Worm (Caenorhabditis elegans) whole organism, L1 larva: ENCODE measurements around the gene ins-35.

ENCODE experiments used
- C16A3.4 ChIP-seq: fragments of 150-350 bp; optimal IDR thresholded peaks from 2 replicates; lab custom pipeline; 2014; ENCODE audit warnings: missing biosample characterization, missing genetic modification characterization
- F16B12.6 ChIP-seq: fragments of 150-350 bp; optimal IDR thresholded peaks from 2 replicates; lab custom pipeline; 2014; ENCODE audit warnings: missing biosample characterization, missing genetic modification characterization
- aha-1 ChIP-seq: fragments of 150-350 bp; optimal IDR thresholded peaks from 2 replicates; lab custom pipeline; 2014; ENCODE audit warnings: missing biosample characterization, missing genetic modification characterization
- alr-1 ChIP-seq: fragments of 200-800 bp; sonication (Bioruptor generic); optimal IDR thresholded peaks from 2 replicates; lab custom pipeline; 2018; ENCODE audit warnings: borderline replicate concordance, mild to moderate bottlenecking, missing genetic modification characterization, missing compliant biosample characterization
- aly-2 ChIP-seq: fragments of 150-350 bp; optimal IDR thresholded peaks from 2 replicates; lab custom pipeline; 2014; ENCODE audit warnings: missing biosample characterization, missing genetic modification characterization
- blmp-1 ChIP-seq: fragments of 150-350 bp; optimal IDR thresholded peaks from 2 replicates; lab custom pipeline; 2014; ENCODE audit warnings: missing biosample characterization, missing genetic modification characterization
- ceh-63 ChIP-seq: fragments of 200-800 bp; sonication (Bioruptor generic); optimal IDR thresholded peaks from 2 replicates; lab custom pipeline; 2018; ENCODE audit warnings: mild to moderate bottlenecking, missing genetic modification characterization, missing compliant biosample characterization
- ceh-82 ChIP-seq, 3 experiments: fragments of 150-350 bp in 1 of 3; sonication (generic microtip) in 2 of 3; optimal IDR thresholded peaks; 2 replicates each; lab custom pipeline; 2014 to 2017; ENCODE audit warnings: missing biosample characterization in 3 of 3, missing genetic modification characterization in 3 of 3
- ceh-88 ChIP-seq: fragments of 200-800 bp; sonication (Bioruptor generic); IDR thresholded peaks from 2 replicates; pipeline ENCODE4 v1.3.6; 2022; ENCODE audit warnings: missing genetic modification characterization, missing compliant biosample characterization
- ces-1 ChIP-seq: fragments of 150-350 bp; optimal IDR thresholded peaks from 2 replicates; lab custom pipeline; 2014; ENCODE audit warnings: missing biosample characterization, missing genetic modification reagents, missing genetic modification characterization
- dpl-1 ChIP-seq, 3 experiments: fragments of 150-350 bp in 2 of 3; sonication (generic microtip) in 1 of 3; optimal IDR thresholded peaks; 2 replicates each; lab custom pipeline; 2014 to 2017; ENCODE audit warnings: missing biosample characterization in 3 of 3, missing genetic modification characterization in 3 of 3, missing genetic modification reagents in 3 of 3
- dsc-1 ChIP-seq: sonication (generic microtip); optimal IDR thresholded peaks from 2 replicates; lab custom pipeline; 2016; ENCODE audit warnings: mild to moderate bottlenecking, missing genetic modification characterization, missing compliant biosample characterization
- efl-1 ChIP-seq, 4 experiments: fragments of 150-350 bp; optimal IDR thresholded peaks in 3 of 4; peaks in 1 of 4; 1 replicate in 1 of 4; 2 replicates in 3 of 4; lab custom pipeline; 2014; ENCODE audit warnings: missing biosample characterization in 2 of 4, missing genetic modification characterization in 2 of 4, missing genetic modification reagents in 2 of 4
- efl-3 ChIP-seq: fragments of 200-800 bp; sonication (Bioruptor generic); optimal IDR thresholded peaks from 2 replicates; lab custom pipeline; 2018; ENCODE audit warnings: mild to moderate bottlenecking, missing genetic modification characterization, missing compliant biosample characterization
- egl-13 ChIP-seq: sonication (generic microtip); optimal IDR thresholded peaks from 2 replicates; lab custom pipeline; 2016; ENCODE audit warnings: missing genotype, missing genetic modification reagents, missing genetic modification characterization, missing compliant biosample characterization
- egl-27 ChIP-seq, 2 experiments: fragments of 150-350 bp in 1 of 2; sonication (generic microtip); optimal IDR thresholded peaks; 3 replicates each; lab custom pipeline; 2017 to 2018; ENCODE audit warnings: missing biosample characterization in 2 of 2, missing genetic modification characterization in 2 of 2, missing genetic modification reagents in 2 of 2
- elt-2 ChIP-seq: sonication (generic microtip); optimal IDR thresholded peaks from 2 replicates; lab custom pipeline; 2016; ENCODE audit warnings: missing genetic modification characterization, mild to moderate bottlenecking, inconsistent platforms, missing compliant biosample characterization, missing genetic modification reagents
- elt-3 ChIP-seq, 6 experiments: fragments of 150-350 bp in 1 of 6; sonication (generic microtip); optimal IDR thresholded peaks; 2 replicates each; lab custom pipeline; 2017 to 2018; ENCODE audit warnings: missing biosample characterization in 6 of 6, missing genetic modification characterization in 6 of 6, inconsistent platforms in 1 of 6
- fos-1 ChIP-seq: fragments of 150-350 bp; optimal IDR thresholded peaks from 2 replicates; lab custom pipeline; 2014; ENCODE audit warnings: missing biosample characterization, missing genetic modification characterization
- grh-1 ChIP-seq: fragments of 200-800 bp; sonication (Bioruptor generic); IDR thresholded peaks from 2 replicates; pipeline ENCODE4 v1.3.6; 2022; ENCODE audit warnings: missing genetic modification reagents, missing genetic modification characterization, missing compliant biosample characterization
- hlh-17 ChIP-seq: fragments of 200-800 bp; sonication (Bioruptor generic); optimal IDR thresholded peaks from 2 replicates; lab custom pipeline; 2018; ENCODE audit warnings: missing genetic modification characterization, mild to moderate bottlenecking, missing compliant biosample characterization, moderate library complexity, borderline replicate concordance
- hlh-4 ChIP-seq: sonication (generic microtip); optimal IDR thresholded peaks from 2 replicates; lab custom pipeline; 2016; ENCODE audit warnings: mild to moderate bottlenecking, missing genetic modification characterization, missing compliant biosample characterization
- irx-1 ChIP-seq: sonication (generic microtip); optimal IDR thresholded peaks from 2 replicates; lab custom pipeline; 2016; ENCODE audit warnings: missing genetic modification characterization, missing compliant biosample characterization
- jun-1 ChIP-seq: fragments of 150-350 bp; optimal IDR thresholded peaks from 2 replicates; lab custom pipeline; 2014; ENCODE audit warnings: missing biosample characterization, missing genetic modification reagents, missing genetic modification characterization
- lin-15B ChIP-seq: fragments of 150-350 bp; sonication (generic microtip); optimal IDR thresholded peaks from 3 replicates; lab custom pipeline; 2014; ENCODE audit warnings: missing biosample characterization, missing genetic modification characterization
- lin-35 ChIP-seq, 2 experiments: fragments of 150-350 bp; optimal IDR thresholded peaks; 2 replicates each; lab custom pipeline; 2014; ENCODE audit warnings: missing biosample characterization in 2 of 2, missing genetic modification characterization in 2 of 2, missing genetic modification reagents in 2 of 2
- lin-39 ChIP-seq: fragments of 150-350 bp; optimal IDR thresholded peaks from 2 replicates; lab custom pipeline; 2014; ENCODE audit warnings: missing biosample characterization, missing genetic modification reagents, missing genetic modification characterization
- lir-3 ChIP-seq: sonication (generic microtip); optimal IDR thresholded peaks from 2 replicates; lab custom pipeline; 2016; ENCODE audit warnings: mild to moderate bottlenecking, missing genetic modification characterization, moderate library complexity, missing compliant biosample characterization; ENCODE audit not compliant: poor library complexity
- mab-9 ChIP-seq: fragments of 200-800 bp; sonication (Bioruptor generic); IDR thresholded peaks from 2 replicates; pipeline ENCODE4 v1.3.6; 2022; ENCODE audit warnings: missing genetic modification reagents, missing genetic modification characterization, missing compliant biosample characterization
- mdl-1 ChIP-seq, 2 experiments: fragments of 150-350 bp; optimal IDR thresholded peaks; 2 replicates each; lab custom pipeline; 2014 to 2017; ENCODE audit warnings: missing biosample characterization in 2 of 2, missing genetic modification characterization in 2 of 2, inconsistent platforms in 1 of 2
- nhr-11 ChIP-seq: fragments of 150-350 bp; optimal IDR thresholded peaks from 2 replicates; lab custom pipeline; 2014; ENCODE audit warnings: missing biosample characterization, missing genetic modification characterization
- nhr-12 ChIP-seq: sonication (generic microtip); optimal IDR thresholded peaks from 2 replicates; lab custom pipeline; 2017; ENCODE audit warnings: missing biosample characterization, missing genetic modification characterization
- nhr-19 ChIP-seq: fragments of 200-800 bp; sonication (Bioruptor generic); conservative IDR thresholded peaks from 2 replicates; pipeline ENCODE4 v1.3.6; 2022; ENCODE audit warnings: missing genetic modification characterization, missing compliant biosample characterization
- nhr-20 ChIP-seq: sonication (generic microtip); optimal IDR thresholded peaks from 2 replicates; lab custom pipeline; 2016; ENCODE audit warnings: mild to moderate bottlenecking, missing genetic modification characterization, missing compliant biosample characterization
- nhr-47 ChIP-seq: sonication (generic microtip); optimal IDR thresholded peaks from 2 replicates; lab custom pipeline; 2016; ENCODE audit warnings: mild to moderate bottlenecking, missing genetic modification characterization, moderate library complexity, missing compliant biosample characterization
- nhr-76 ChIP-seq: sonication (generic microtip); optimal IDR thresholded peaks from 2 replicates; lab custom pipeline; 2017; ENCODE audit warnings: missing biosample characterization, missing genetic modification characterization
- nhr-77 ChIP-seq: fragments of 150-350 bp; optimal IDR thresholded peaks from 2 replicates; lab custom pipeline; 2014; ENCODE audit warnings: missing biosample characterization, missing genetic modification characterization
- nhr-90 ChIP-seq: sonication (generic microtip); optimal IDR thresholded peaks from 2 replicates; lab custom pipeline; 2016; ENCODE audit warnings: mild to moderate bottlenecking, missing genetic modification characterization, missing compliant biosample characterization; ENCODE audit not compliant: poor library complexity
- pag-3 ChIP-seq: sonication (generic microtip); optimal IDR thresholded peaks from 2 replicates; lab custom pipeline; 2017; ENCODE audit warnings: missing genetic modification characterization, mild to moderate bottlenecking, missing compliant biosample characterization, antibody characterized with exemption, borderline replicate concordance; ENCODE audit not compliant: insufficient read depth
- pqm-1 ChIP-seq: sonication (generic microtip); optimal IDR thresholded peaks from 3 replicates; lab custom pipeline; 2017; ENCODE audit warnings: missing biosample characterization, missing genetic modification characterization
- rnt-1 ChIP-seq: sonication (generic microtip); optimal IDR thresholded peaks from 2 replicates; lab custom pipeline; 2016; ENCODE audit warnings: mild to moderate bottlenecking, missing genetic modification characterization, moderate library complexity, missing compliant biosample characterization
- skn-1 ChIP-seq: fragments of 150-350 bp; optimal IDR thresholded peaks from 2 replicates; lab custom pipeline; 2014; ENCODE audit warnings: missing biosample characterization, missing genetic modification characterization
- sox-4 ChIP-seq: sonication (generic microtip); optimal IDR thresholded peaks from 2 replicates; lab custom pipeline; 2016; ENCODE audit warnings: missing genetic modification characterization, missing compliant biosample characterization
- sptf-1 ChIP-seq: fragments of 150-350 bp; optimal IDR thresholded peaks from 2 replicates; lab custom pipeline; 2014; ENCODE audit warnings: missing biosample characterization, missing genetic modification characterization
- sup-37 ChIP-seq: fragments of 200-800 bp; sonication (Bioruptor generic); optimal IDR thresholded peaks from 2 replicates; lab custom pipeline; 2018; ENCODE audit warnings: mild to moderate bottlenecking, missing genetic modification characterization, missing compliant biosample characterization
- swsn-7 ChIP-seq: sonication (generic microtip); optimal IDR thresholded peaks from 2 replicates; lab custom pipeline; 2016; ENCODE audit warnings: missing genetic modification characterization, missing compliant biosample characterization
- unc-30 ChIP-seq: sonication (generic microtip); optimal IDR thresholded peaks from 2 replicates; lab custom pipeline; 2017; ENCODE audit warnings: missing biosample characterization, missing genetic modification characterization
- vab-15 ChIP-seq: sonication (generic microtip); optimal IDR thresholded peaks from 2 replicates; lab custom pipeline; 2017; ENCODE audit warnings: missing genotype, mild to moderate bottlenecking, missing genetic modification characterization, missing compliant biosample characterization
- xbp-1 ChIP-seq: sonication (generic microtip); optimal IDR thresholded peaks from 2 replicates; lab custom pipeline; 2016; ENCODE audit warnings: missing genetic modification characterization, missing compliant biosample characterization
- zag-1 ChIP-seq: fragments of 150-350 bp; optimal IDR thresholded peaks from 2 replicates; lab custom pipeline; 2014; ENCODE audit warnings: missing biosample characterization, missing genetic modification characterization
- ztf-11 ChIP-seq, 2 experiments: sonication (generic microtip); optimal IDR thresholded peaks; 2 replicates each; lab custom pipeline; 2016 to 2017; ENCODE audit warnings: missing genetic modification characterization in 2 of 2, missing biosample characterization in 1 of 2, missing compliant biosample characterization in 1 of 2
- ztf-4 ChIP-seq: fragments of 150-350 bp; optimal IDR thresholded peaks from 2 replicates; lab custom pipeline; 2014; ENCODE audit warnings: missing biosample characterization, missing genetic modification characterization

Gene ins-35

DNA sequence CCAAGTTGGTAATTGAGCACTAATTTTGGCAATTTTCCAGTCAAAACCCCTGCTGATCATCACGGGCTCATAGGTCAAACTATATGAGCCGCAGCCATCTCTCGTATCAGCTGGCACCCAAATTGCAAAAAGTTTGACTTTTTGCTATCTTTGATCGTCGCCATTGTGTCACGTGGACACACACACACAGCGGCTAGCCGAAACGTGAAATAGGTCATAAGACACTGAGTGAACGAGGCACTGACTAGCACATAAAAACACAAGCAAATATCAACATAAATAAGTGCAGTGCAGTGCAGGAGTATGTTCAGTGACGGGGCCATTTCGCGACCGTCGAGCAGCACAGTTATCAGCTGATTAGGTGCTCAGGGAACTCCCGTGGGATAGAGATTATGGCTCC lies 43.4 kb downstream of the ins-35 start (continued):
- TF ChIP-seq aly-2 (tag; lab: Kevin White, UChicago) (no peak), nhr-90 (peak; percentile 63), dsc-1 (no peak), vab-15 (peak; percentile 42), ceh-82 (tag; optimal IDR thresholded peaks at IDR 0.05; lab: Kevin White, UChicago) (no peak), rnt-1 (tag; lab: Kevin White, UChicago) (peak; percentile 47), lin-39 (no peak), nhr-20 (peak; percentile 85), lin-35 (GFP tag; optimal IDR thresholded peaks at IDR 0.05; lab: Kevin White, UChicago) (peak in 1 of 2 experiments; percentile 83), sup-37 (GFP tag; lab: Kevin White, UChicago) (no peak), C16A3.4 (tag; lab: Kevin White, UChicago) (peak; percentile 72), efl-3 (GFP tag; lab: Kevin White, UChicago) (no peak), nhr-12 (tag; lab: Kevin White, UChicago) (no peak), ceh-88 (GFP tag; lab: Robert Waterston, UW) (peak; percentile 26; the same call in 1 of the 2 replicates), elt-2 (tag; lab: Kevin White, UChicago) (peak; percentile 93), fos-1 (tag; lab: Kevin White, UChicago) (peak; percentile 6), dpl-1 (GFP tag; optimal IDR thresholded peaks at IDR 0.05; lab: Kevin White, UChicago) (peak in 2 of 3 experiments; percentile 50 to 52), efl-1 (optimal IDR thresholded peaks at IDR 0.05; lab: Kevin White, UChicago) (peak; percentile 30 to 36), efl-1 (GFP tag; optimal IDR thresholded peaks at IDR 0.05 in 1 of 2; lab: Kevin White, UChicago) (peak; percentile 4 to 94), skn-1 (tag; lab: Kevin White, UChicago) (peak; percentile 37), pag-3 (tag; lab: Kevin White, UChicago) (no peak), xbp-1 (tag; lab: Kevin White, UChicago) (peak; percentile 38), F16B12.6 (tag; lab: Kevin White, UChicago) (no peak), grh-1 (GFP tag; lab: Robert Waterston, UW) (no peak), jun-1 (tag; lab: Kevin White, UChicago) (peak; percentile 72), irx-1 (tag; lab: Kevin White, UChicago) (peak; percentile 55), ces-1 (no peak), nhr-19 (peak; percentile 80), sox-4 (tag; lab: Kevin White, UChicago) (peak; percentile 4), unc-30 (tag; lab: Kevin White, UChicago) (no peak), nhr-11 (tag; lab: Kevin White, UChicago) (peak; percentile 34), alr-1 (tag; lab: Kevin White, UChicago) (no peak), nhr-77 (no peak), ceh-63 (GFP tag; lab: Kevin White, UChicago) (no peak), hlh-17 (GFP tag; lab: Kevin White, UChicago) (no peak), nhr-76 (tag; lab: Kevin White, UChicago) (no peak), nhr-47 (peak; percentile 57), lir-3 (tag; lab: Kevin White, UChicago) (no peak), pqm-1 (tag; lab: Kevin White, UChicago) (no peak), swsn-7 (tag; lab: Kevin White, UChicago) (peak; percentile 38), ztf-4 (tag; lab: Kevin White, UChicago) (peak; percentile 62), zag-1 (no peak), ztf-11 (tag; optimal IDR thresholded peaks at IDR 0.05; lab: Kevin White, UChicago) (no peak), mdl-1 (tag; optimal IDR thresholded peaks at IDR 0.05; lab: Kevin White, UChicago) (peak in 1 of 2 experiments; percentile 98), mab-9 (GFP tag; lab: Robert Waterston, UW) (no peak), blmp-1 (tag; lab: Kevin White, UChicago) (peak; percentile 38), hlh-4 (tag; lab: Kevin White, UChicago) (no peak), egl-13 (tag; lab: Kevin White, UChicago) (no peak), lin-15B (tag; lab: Kevin White, UChicago) (no peak), elt-3 (tag; optimal IDR thresholded peaks at IDR 0.05; lab: Kevin White, UChicago) (no peak), egl-27 (tag; optimal IDR thresholded peaks at IDR 0.05; lab: Kevin White, UChicago) (no peak), aha-1 (tag; lab: Kevin White, UChicago) (no peak), sptf-1 (no peak)
